Worm (Caenorhabditis elegans): ENCODE data around the gene srd-7.

ce11 chrIV:10769353-10769752 lies 17.3 kb downstream of the srd-7 start, which contains the start of gene T25B9.9:
- TF ChIP-seq nhr-12 (tag; optimal IDR thresholded peaks at IDR 0.05) (no peak), hlh-1 (tag; optimal IDR thresholded peaks at IDR 0.05) (no peak), snpc-4 (tag; optimal IDR thresholded peaks at IDR 0.05) (no peak), ceh-39 (tag; optimal IDR thresholded peaks at IDR 0.05) (no peak), nhr-76 (tag; optimal IDR thresholded peaks at IDR 0.05) (no peak), ztf-11 (tag; optimal IDR thresholded peaks at IDR 0.05) (no peak), pha-4 (tag; optimal IDR thresholded peaks at IDR 0.05) (no peak)

All from whole organism, mixed stage, embryonic.